Worm (Caenorhabditis elegans) whole organism, young adult: ENCODE results near the gene col-148.

ENCODE experiments used
- F10E7.11 ChIP-seq: sonication (generic microtip); optimal IDR thresholded peaks from 2 replicates; lab custom pipeline; 2017; ENCODE audit warnings: mild to moderate bottlenecking, missing genetic modification characterization, moderate library complexity, missing compliant biosample characterization
- F49E8.2 ChIP-seq: sonication (generic microtip); optimal IDR thresholded peaks from 3 replicates; lab custom pipeline; 2017; ENCODE audit warnings: missing genetic modification characterization, mild to moderate bottlenecking, missing compliant biosample characterization, antibody characterized with exemption, moderate library complexity; ENCODE audit not compliant: insufficient read depth
- attf-5 ChIP-seq: fragments of 200-800 bp; sonication (Bioruptor generic); optimal IDR thresholded peaks from 2 replicates; lab custom pipeline; 2018; ENCODE audit warnings: mild to moderate bottlenecking, missing genetic modification characterization, missing compliant biosample characterization
- ceh-79 ChIP-seq: sonication (generic microtip); optimal IDR thresholded peaks from 2 replicates; lab custom pipeline; 2017; ENCODE audit warnings: mild to moderate bottlenecking, missing genetic modification characterization, missing compliant biosample characterization
- hlh-12 ChIP-seq: sonication (generic microtip); optimal IDR thresholded peaks from 2 replicates; lab custom pipeline; 2016; ENCODE audit warnings: missing genetic modification characterization, missing compliant biosample characterization

DNA sequence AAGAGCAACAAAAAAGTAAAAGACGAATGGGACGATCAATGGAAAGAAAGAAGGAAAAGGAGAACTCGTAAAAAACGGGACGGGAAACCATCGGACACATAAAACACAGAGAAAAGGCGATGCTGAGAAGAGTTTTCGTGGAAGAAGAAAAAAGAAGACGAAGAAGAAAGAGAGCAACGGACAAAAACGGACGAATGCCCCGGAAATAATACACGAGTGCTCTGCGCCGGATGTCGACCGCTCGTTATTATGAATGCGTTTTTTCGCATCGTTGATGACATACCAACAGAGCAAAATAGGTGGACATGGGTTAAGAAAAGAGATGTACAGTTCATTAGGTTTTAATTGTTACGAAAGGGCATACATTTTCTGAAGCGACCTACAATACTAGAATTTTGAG is 34.1 kb downstream of the col-148 start, which contains the start of gene Y22F5A.11:
- TF ChIP-seq F49E8.2 (no peak), F10E7.11 (no peak), hlh-12 (tag; lab: Kevin White, UChicago) (no peak), attf-5 (GFP tag; lab: Kevin White, UChicago) (no peak), ceh-79 (no peak)
